Fruit fly (Drosophila melanogaster) whole organism, pupa: ENCODE results near the gene CG34178.

Experiments used
- CG13204 ChIP-seq: fragments of 200-800 bp; sonication (Bioruptor generic); optimal IDR thresholded peaks from 2 replicates; lab custom pipeline; 2018; ENCODE audit warnings: missing biosample characterization, mild to moderate bottlenecking, missing genetic modification characterization, moderate library complexity
- CG15710 ChIP-seq: fragments of 200-800 bp; sonication (Bioruptor generic); optimal IDR thresholded peaks from 2 replicates; lab custom pipeline; 2018; ENCODE audit warnings: missing biosample characterization, mild to moderate bottlenecking, missing genetic modification characterization, moderate library complexity
- CG17806 ChIP-seq: fragments of 200-800 bp; sonication (Bioruptor generic); optimal IDR thresholded peaks from 2 replicates; lab custom pipeline; 2018; ENCODE audit warnings: missing biosample characterization, mild to moderate bottlenecking, missing genetic modification characterization, moderate library complexity
- CG4496 ChIP-seq: fragments of 200-800 bp; sonication (Bioruptor generic); IDR thresholded peaks from 3 replicates; pipeline ENCODE4 v1.3.6; 2022; ENCODE audit warnings: missing biosample characterization, missing genetic modification characterization
- Ets98B ChIP-seq: fragments of 200-800 bp; sonication (Bioruptor generic); IDR thresholded peaks from 2 replicates; pipeline ENCODE4 v1.3.6; 2022; ENCODE audit warnings: missing biosample characterization, missing genetic modification characterization
- Snoo ChIP-seq: fragments of 200-800 bp; sonication (Bioruptor generic); optimal IDR thresholded peaks from 3 replicates; lab custom pipeline; 2017; ENCODE audit warnings: missing biosample characterization, mild to moderate bottlenecking, missing genetic modification characterization, inconsistent platforms
- fd96Ca ChIP-seq: fragments of 200-800 bp; sonication (Bioruptor generic); IDR thresholded peaks from 3 replicates; pipeline ENCODE4 v1.3.6; 2022; ENCODE audit warnings: missing biosample characterization, missing genetic modification characterization

The CG34178 gene

DNA sequence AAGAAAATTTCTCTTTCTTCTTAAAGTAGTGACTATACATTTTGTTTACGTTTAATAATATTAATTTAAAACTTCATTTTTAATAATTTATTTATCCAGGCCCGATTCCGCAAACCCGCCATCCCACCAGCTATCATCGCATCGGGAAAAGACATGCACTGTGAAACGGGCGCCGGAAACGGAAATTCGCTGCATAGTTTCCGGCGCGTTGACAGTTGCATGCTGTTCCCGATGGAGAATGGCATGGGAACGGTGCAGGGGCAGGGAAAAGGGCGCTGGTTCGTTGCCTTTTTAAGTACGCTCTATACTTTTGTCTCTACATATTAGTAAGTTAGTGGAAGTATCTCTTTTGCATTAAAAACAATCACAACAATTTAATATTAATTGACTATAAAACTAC, 44.3 kb downstream of the CG34178 start:
- TF ChIP-seq Ets98B (GFP tag; lab: Robert Waterston, UW) (no peak), CG13204 (GFP tag; lab: Kevin White, UChicago) (no peak), CG4496 (GFP tag; lab: Robert Waterston, UW) (peak; percentile 32; the same call in 1 of the 3 replicates), Snoo (tag; lab: Kevin White, UChicago) (no peak), CG17806 (tag; lab: Kevin White, UChicago) (no peak), CG15710 (tag; lab: Kevin White, UChicago) (no peak), fd96Ca (GFP tag; lab: Robert Waterston, UW) (no peak)
- TF ChIP-seq, all 21 proteins: peak for 1
